Worm (Caenorhabditis elegans): Measurements from ENCODE around the gene F38B7.3.
A peak's percentile ranks its signal among the peaks of the same experiment; 100 is the strongest.

F38B7.3 gene

DNA sequence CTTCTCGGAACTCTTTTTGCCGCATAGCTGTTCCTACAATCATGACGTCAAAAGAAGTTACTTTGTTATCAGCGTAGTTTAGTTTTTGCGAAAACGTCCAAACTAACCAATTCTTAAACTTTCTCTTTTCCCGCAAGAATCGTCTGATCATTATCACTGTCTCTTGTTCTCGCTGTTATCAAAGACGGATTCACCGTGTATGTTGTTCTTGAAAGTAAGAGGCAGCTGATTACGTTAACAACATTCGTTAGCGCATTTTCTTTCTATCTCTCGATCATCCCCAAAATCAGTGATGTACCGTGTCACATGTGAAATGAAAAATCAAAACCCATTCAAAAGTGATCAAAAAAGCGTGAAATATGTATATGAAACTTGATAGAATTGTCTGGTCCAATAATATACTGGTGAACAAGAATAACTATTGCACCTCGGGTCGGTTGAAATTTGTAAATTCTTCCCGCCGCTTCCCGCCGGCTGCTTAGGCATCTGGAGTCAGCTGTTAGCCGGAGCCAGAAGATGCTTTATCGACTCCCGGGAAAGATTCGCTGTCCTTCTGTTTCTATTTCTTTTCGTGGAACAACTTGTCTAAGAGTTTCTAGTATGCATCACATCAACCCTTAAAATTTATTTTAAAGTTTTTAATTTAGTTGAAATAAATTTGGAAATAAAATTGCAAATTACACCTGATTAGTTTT, 14.3 kb upstream of the F38B7.3 start (continued):
- peak; percentile 87 for TF ChIP-seq elt-2 (tag; optimal IDR thresholded peaks at IDR 0.05)
- no peak for TF ChIP-seq fkh-4 (tag; optimal IDR thresholded peaks at IDR 0.05; ENCODE audit: borderline replicate concordance)
- TF ChIP-seq mdl-1 (tag; optimal IDR thresholded peaks at IDR 0.05): peak in 1 of 2 experiments; percentile 60
- TF ChIP-seq jun-1 (tag; optimal IDR thresholded peaks at IDR 0.05): peak; percentile 11
- no peak for TF ChIP-seq ceh-88 (GFP tag; IDR thresholded peaks at IDR 0.05)
- TF ChIP-seq nhr-47 (tag; optimal IDR thresholded peaks at IDR 0.05): no peak
- no peak for TF ChIP-seq efl-3 (GFP tag; optimal IDR thresholded peaks at IDR 0.05)
- no peak for TF ChIP-seq mab-9 (GFP tag; IDR thresholded peaks at IDR 0.05)
- TF ChIP-seq aly-2 (tag; optimal IDR thresholded peaks at IDR 0.05): no peak
- TF ChIP-seq nhr-12 (tag; optimal IDR thresholded peaks at IDR 0.05): no peak
- TF ChIP-seq nhr-90 (tag; optimal IDR thresholded peaks at IDR 0.05; ENCODE audit: poor library complexity): peak; percentile 51
- no peak for TF ChIP-seq nhr-237 (tag; optimal IDR thresholded peaks at IDR 0.05)
- peak; percentile 37 for TF ChIP-seq snu-23 (GFP tag; optimal IDR thresholded peaks at IDR 0.05)
- TF ChIP-seq blmp-1 (tag; optimal IDR thresholded peaks at IDR 0.05): peak; percentile 99
- TF ChIP-seq C16A3.4 (tag; optimal IDR thresholded peaks at IDR 0.05): peak; percentile 13
- TF ChIP-seq pax-3 (tag; optimal IDR thresholded peaks at IDR 0.05): no peak
- peak; percentile 14 for TF ChIP-seq nhr-19 (GFP tag; conservative IDR thresholded peaks at IDR 0.05)
- peak; percentile 10; the same call in 1 of the 2 replicates for TF ChIP-seq grh-1 (GFP tag; IDR thresholded peaks at IDR 0.05)
- TF ChIP-seq unc-86 (tag; optimal IDR thresholded peaks at IDR 0.05): no peak
- no peak for TF ChIP-seq zip-4 (GFP tag; optimal IDR thresholded peaks at IDR 0.05)
- TF ChIP-seq sptf-1 (tag; optimal IDR thresholded peaks at IDR 0.05): no peak
- TF ChIP-seq ztf-4 (tag; optimal IDR thresholded peaks at IDR 0.05): no peak
- TF ChIP-seq irx-1 (tag; optimal IDR thresholded peaks at IDR 0.05): no peak
- TF ChIP-seq ztf-11 (tag; optimal IDR thresholded peaks at IDR 0.05): no peak
- peak; percentile 21 for TF ChIP-seq hpl-2 (GFP tag; optimal IDR thresholded peaks at IDR 0.05)
- TF ChIP-seq unc-62 (GFP tag; optimal IDR thresholded peaks at IDR 0.05): no peak
- peak; percentile 48 for TF ChIP-seq rnt-1 (tag; optimal IDR thresholded peaks at IDR 0.05)
- no peak for TF ChIP-seq nhr-11 (tag; optimal IDR thresholded peaks at IDR 0.05)
- TF ChIP-seq lin-15B (tag; optimal IDR thresholded peaks at IDR 0.05): no peak
- no peak for TF ChIP-seq egl-27 (tag; optimal IDR thresholded peaks at IDR 0.05)
- TF ChIP-seq elt-3 (tag; optimal IDR thresholded peaks at IDR 0.05): peak in 5 of 6 experiments; percentile 64 to 90 (median 68)
- no peak for TF ChIP-seq sox-4 (tag; optimal IDR thresholded peaks at IDR 0.05)
- TF ChIP-seq vab-15 (tag; optimal IDR thresholded peaks at IDR 0.05): no peak
- TF ChIP-seq tbx-2 (tag; optimal IDR thresholded peaks at IDR 0.05): no peak
- no peak for TF ChIP-seq tlp-1 (tag; optimal IDR thresholded peaks at IDR 0.05)
- TF ChIP-seq swsn-7 (tag; optimal IDR thresholded peaks at IDR 0.05): no peak
- no peak for TF ChIP-seq ces-1 (GFP tag; optimal IDR thresholded peaks at IDR 0.05)
- no peak for TF ChIP-seq nhr-84 (tag; optimal IDR thresholded peaks at IDR 0.05)
- no peak for TF ChIP-seq nhr-76 (tag; optimal IDR thresholded peaks at IDR 0.05)

DNA sequence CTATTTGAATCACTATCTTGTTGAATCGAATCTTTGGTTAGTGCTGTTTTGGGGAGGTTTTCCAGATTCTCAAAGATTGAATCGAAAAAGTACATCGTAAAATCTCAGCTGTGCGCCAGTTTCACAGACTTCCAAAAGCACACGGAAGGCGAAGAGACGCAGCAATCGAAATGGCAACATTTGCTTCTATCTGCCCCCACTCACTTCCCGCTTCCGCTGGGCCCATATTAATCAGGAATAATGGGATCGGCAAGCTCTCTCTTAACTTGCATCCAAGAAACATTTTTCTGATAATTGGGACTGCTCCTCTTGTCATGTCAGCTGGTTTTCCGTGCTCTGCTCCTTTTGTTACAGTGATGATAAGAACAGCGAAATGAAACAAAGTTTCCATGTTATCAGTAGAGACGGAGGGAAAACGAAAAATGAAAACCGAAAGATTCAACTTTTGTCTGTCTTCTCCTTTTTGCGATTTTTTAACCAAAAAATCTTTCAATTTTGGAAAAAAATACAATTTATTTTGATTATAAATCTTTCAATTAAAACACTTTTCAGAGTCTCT, 13.3 kb upstream of the F38B7.3 start:
- no peak for TF ChIP-seq F16B12.6 (tag; optimal IDR thresholded peaks at IDR 0.05)
- peak; percentile 10 for TF ChIP-seq mep-1 (tag; optimal IDR thresholded peaks at IDR 0.05)
- no peak for TF ChIP-seq vab-15 (tag; optimal IDR thresholded peaks at IDR 0.05)
- TF ChIP-seq nhr-19 (GFP tag; conservative IDR thresholded peaks at IDR 0.05): peak; percentile 17; the same call in 1 of the 2 replicates
- no peak for TF ChIP-seq unc-62 (GFP tag; optimal IDR thresholded peaks at IDR 0.05)
- no peak for TF ChIP-seq ceh-82 (tag; optimal IDR thresholded peaks at IDR 0.05)
- no peak for TF ChIP-seq skn-1 (tag; optimal IDR thresholded peaks at IDR 0.05)
- no peak for TF ChIP-seq C16A3.4 (tag; optimal IDR thresholded peaks at IDR 0.05)
- no peak for TF ChIP-seq hlh-4 (tag; optimal IDR thresholded peaks at IDR 0.05)
- no peak for TF ChIP-seq grh-1 (GFP tag; IDR thresholded peaks at IDR 0.05)
- TF ChIP-seq mef-2 (tag; optimal IDR thresholded peaks at IDR 0.05): no peak
- no peak for TF ChIP-seq hlh-17 (GFP tag; optimal IDR thresholded peaks at IDR 0.05; ENCODE audit: borderline replicate concordance)
- TF ChIP-seq nhr-84 (tag; optimal IDR thresholded peaks at IDR 0.05): no peak
- peak in 1 of 2 experiments; percentile 37 for TF ChIP-seq lsy-2 (tag; optimal IDR thresholded peaks at IDR 0.05)
- no peak for TF ChIP-seq egl-27 (tag; optimal IDR thresholded peaks at IDR 0.05)
- no peak for TF ChIP-seq tbx-2 (tag; optimal IDR thresholded peaks at IDR 0.05)
- TF ChIP-seq nhr-71 (tag; optimal IDR thresholded peaks at IDR 0.05): peak; percentile 55
- no peak for TF ChIP-seq aha-1 (tag; optimal IDR thresholded peaks at IDR 0.05)
- TF ChIP-seq ztf-11 (tag; optimal IDR thresholded peaks at IDR 0.05): no peak
- no peak for TF ChIP-seq ceh-90 (tag; optimal IDR thresholded peaks at IDR 0.05)
- peak; percentile 0 for TF ChIP-seq nhr-47 (tag; optimal IDR thresholded peaks at IDR 0.05)
- no peak for TF ChIP-seq swsn-7 (tag; optimal IDR thresholded peaks at IDR 0.05)
- no peak for TF ChIP-seq Y116A8C.19 (tag; optimal IDR thresholded peaks at IDR 0.05; ENCODE audit: borderline replicate concordance)
